Fruit fly (Drosophila melanogaster) whole organism, embryonic: ENCODE measurements around the gene CG13306.

Experiments used
- CG10274 ChIP-seq: fragments of 200-800 bp; sonication (Bioruptor generic); optimal IDR thresholded peaks from 3 replicates; lab custom pipeline; 2017; ENCODE audit warnings: missing biosample characterization, mild to moderate bottlenecking, missing genetic modification characterization
- CG10431 ChIP-seq: fragments of 200-800 bp; sonication (Bioruptor generic); optimal IDR thresholded peaks from 3 replicates; lab custom pipeline; 2018; ENCODE audit warnings: missing biosample characterization, mild to moderate bottlenecking, missing genetic modification characterization
- CG12769 ChIP-seq: fragments of 200-800 bp; sonication (Bioruptor generic); optimal IDR thresholded peaks from 2 replicates; lab custom pipeline; 2019; ENCODE audit warnings: missing biosample characterization, mild to moderate bottlenecking, missing genetic modification characterization, moderate library complexity
- CG15269 ChIP-seq: fragments of 200-800 bp; sonication (Bioruptor generic); optimal IDR thresholded peaks from 2 replicates; lab custom pipeline; 2018; ENCODE audit warnings: missing biosample characterization, mild to moderate bottlenecking, missing genetic modification characterization, moderate library complexity
- CG15696 ChIP-seq: fragments of 200-800 bp; sonication (Bioruptor generic); optimal IDR thresholded peaks from 2 replicates; lab custom pipeline; 2019; ENCODE audit warnings: missing biosample characterization, mild to moderate bottlenecking, missing genetic modification characterization, moderate library complexity
- CG1792 ChIP-seq: fragments of 200-800 bp; sonication (Bioruptor generic); optimal IDR thresholded peaks from 2 replicates; lab custom pipeline; 2016; ENCODE audit warnings: missing biosample characterization, missing genetic modification characterization
- CG2199 ChIP-seq: fragments of 200-800 bp; sonication (Bioruptor generic); IDR thresholded peaks from 3 replicates; pipeline ENCODE4 v1.3.6; 2022; ENCODE audit warnings: missing biosample characterization, missing genetic modification characterization
- CG2202 ChIP-seq: fragments of 200-800 bp; sonication (Bioruptor generic); optimal IDR thresholded peaks from 2 replicates; lab custom pipeline; 2018; ENCODE audit warnings: missing biosample characterization, mild to moderate bottlenecking, missing genetic modification characterization
- CG2889 ChIP-seq: fragments of 200-800 bp; sonication (Bioruptor generic); IDR thresholded peaks from 3 replicates; pipeline ENCODE4 v1.3.6; 2022; ENCODE audit warnings: missing biosample characterization, missing genetic modification characterization
- CG34422 ChIP-seq: fragments of 200-800 bp; sonication (Bioruptor generic); IDR thresholded peaks from 3 replicates; pipeline ENCODE4 v1.3.6; 2022; ENCODE audit warnings: missing biosample characterization, missing genetic modification characterization
- CG4854 ChIP-seq: fragments of 200-800 bp; sonication (Bioruptor generic); optimal IDR thresholded peaks from 2 replicates; lab custom pipeline; 2016; ENCODE audit warnings: missing biosample characterization, missing genetic modification characterization, inconsistent platforms
- CG7372 ChIP-seq: fragments of 200-800 bp; sonication (Bioruptor generic); IDR thresholded peaks from 2 replicates; pipeline ENCODE4 v1.3.6; 2022; ENCODE audit warnings: missing biosample characterization, missing genetic modification characterization
- CG8359 ChIP-seq: fragments of 200-800 bp; sonication (Bioruptor generic); optimal IDR thresholded peaks from 2 replicates; lab custom pipeline; 2017; ENCODE audit warnings: missing biosample characterization, mild to moderate bottlenecking, missing genetic modification characterization, borderline replicate concordance
- CG8765 ChIP-seq: fragments of 200-800 bp; sonication (Bioruptor generic); IDR thresholded peaks from 2 replicates; pipeline ENCODE4 v1.3.6; 2022; ENCODE audit warnings: missing biosample characterization, missing genetic modification characterization
- CG9437 ChIP-seq: fragments of 200-800 bp; sonication (Bioruptor generic); optimal IDR thresholded peaks from 2 replicates; lab custom pipeline; 2018; ENCODE audit warnings: missing biosample characterization, mild to moderate bottlenecking, missing genetic modification characterization
- CTCF ChIP-seq: fragments of 200-800 bp; sonication (Bioruptor generic); optimal IDR thresholded peaks from 2 replicates; lab custom pipeline; 2017; ENCODE audit warnings: missing biosample characterization, mild to moderate bottlenecking, missing genetic modification characterization, moderate library complexity
- CoRest ChIP-seq: fragments of 200-800 bp; sonication (Bioruptor generic); optimal IDR thresholded peaks from 3 replicates; lab custom pipeline; 2018; ENCODE audit warnings: missing biosample characterization, mild to moderate bottlenecking, missing genetic modification characterization, moderate library complexity
- Dek ChIP-seq: fragments of 200-800 bp; sonication (Bioruptor generic); optimal IDR thresholded peaks from 3 replicates; lab custom pipeline; 2019; ENCODE audit warnings: missing biosample characterization, mild to moderate bottlenecking, missing genetic modification characterization, moderate library complexity
- E2f1 ChIP-seq: fragments of 200-800 bp; sonication (Bioruptor generic); IDR thresholded peaks from 2 replicates; pipeline ENCODE4 v1.3.6; 2022; ENCODE audit warnings: missing biosample characterization, missing genetic modification characterization
- GATAe ChIP-seq: fragments of 200-800 bp; sonication (Bioruptor generic); conservative IDR thresholded peaks from 2 replicates; pipeline ENCODE4 v1.3.6; 2022; ENCODE audit warnings: missing biosample characterization, missing genetic modification characterization
- Gsc ChIP-seq: fragments of 200-800 bp; sonication (Bioruptor generic); IDR thresholded peaks from 2 replicates; pipeline ENCODE4 v1.3.6; 2022; ENCODE audit warnings: missing biosample characterization, missing genetic modification characterization
- Jarid2 ChIP-seq: fragments of 200-800 bp; sonication (Bioruptor generic); optimal IDR thresholded peaks from 3 replicates; lab custom pipeline; 2017; ENCODE audit warnings: mild to moderate bottlenecking, missing biosample characterization, missing genetic modification reagents, missing genetic modification characterization
- Max ChIP-seq: fragments of 200-800 bp; sonication (Bioruptor generic); optimal IDR thresholded peaks from 2 replicates; lab custom pipeline; 2016; ENCODE audit warnings: missing biosample characterization, mild to moderate bottlenecking, missing genetic modification characterization
- Med ChIP-seq: fragments of 200-800 bp; sonication (Bioruptor generic); peaks from one replicate; lab custom pipeline; 2016; ENCODE audit warnings: missing biosample characterization, missing genetic modification characterization, mild to moderate bottlenecking, inconsistent platforms, moderate library complexity
- Mes4 ChIP-seq: fragments of 200-800 bp; sonication (Bioruptor generic); optimal IDR thresholded peaks from 2 replicates; lab custom pipeline; 2016; ENCODE audit warnings: missing biosample characterization, missing genetic modification characterization
- Mrtf ChIP-seq: fragments of 200-800 bp; sonication (Bioruptor generic); IDR thresholded peaks from 3 replicates; pipeline ENCODE4 v1.3.6; 2022; ENCODE audit warnings: missing biosample characterization, missing genetic modification characterization
- NFAT ChIP-seq: fragments of 200-800 bp; sonication (Bioruptor generic); IDR thresholded peaks from 2 replicates; pipeline ENCODE4 v1.3.6; 2022; ENCODE audit warnings: missing biosample characterization, missing genetic modification characterization
- Nf-YC ChIP-seq: fragments of 200-800 bp; optimal IDR thresholded peaks from 3 replicates; lab custom pipeline; 2019; ENCODE audit warnings: missing biosample characterization, mild to moderate bottlenecking, missing genetic modification characterization, moderate library complexity
- Opbp ChIP-seq: fragments of 200-800 bp; sonication (Bioruptor generic); IDR thresholded peaks from 3 replicates; pipeline ENCODE4 v1.3.6; 2022; ENCODE audit warnings: missing biosample characterization, missing genetic modification characterization; ENCODE audit not compliant: partially characterized antibody
- Rfx ChIP-seq: fragments of 200-800 bp; sonication (Bioruptor generic); IDR thresholded peaks from 2 replicates; pipeline ENCODE4 v1.3.6; 2022; ENCODE audit warnings: missing biosample characterization, missing genetic modification characterization
- Sin3A ChIP-seq: fragments of >200 bp; optimal IDR thresholded peaks from 2 replicates; lab custom pipeline; 2018
- Tbp ChIP-seq: fragments of >200 bp; optimal IDR thresholded peaks from 2 replicates; lab custom pipeline; 2018; ENCODE audit warnings: missing biosample characterization, missing genetic modification characterization
- Xrp1 ChIP-seq: fragments of 200-800 bp; sonication (Bioruptor generic); IDR thresholded peaks from 2 replicates; pipeline ENCODE4 v1.3.6; 2022; ENCODE audit warnings: missing biosample characterization, missing genetic modification characterization
- az2 ChIP-seq: fragments of 200-800 bp; sonication (Bioruptor generic); optimal IDR thresholded peaks from 3 replicates; lab custom pipeline; 2016; ENCODE audit warnings: missing biosample characterization, missing genetic modification characterization
- danr ChIP-seq: fragments of 200-800 bp; sonication (Bioruptor generic); IDR thresholded peaks from 2 replicates; pipeline ENCODE4 v1.3.6; 2022; ENCODE audit warnings: missing biosample characterization, missing genetic modification characterization
- dmrt99B ChIP-seq: fragments of 200-800 bp; sonication (Bioruptor generic); optimal IDR thresholded peaks from 2 replicates; lab custom pipeline; 2018; ENCODE audit warnings: missing biosample characterization, mild to moderate bottlenecking, missing genetic modification characterization, moderate library complexity
- eyg ChIP-seq: fragments of 200-800 bp; sonication (Bioruptor generic); optimal IDR thresholded peaks from 3 replicates; lab custom pipeline; 2016; ENCODE audit warnings: missing biosample characterization, missing genetic modification characterization
- ftz-f1 ChIP-seq: fragments of 200-800 bp; sonication (Bioruptor generic); optimal IDR thresholded peaks from 2 replicates; lab custom pipeline; 2016; ENCODE audit warnings: missing biosample characterization, missing genetic modification characterization
- gce ChIP-seq: fragments of 200-800 bp; sonication (Bioruptor generic); IDR thresholded peaks from 3 replicates; pipeline ENCODE4 v1.3.6; 2022; ENCODE audit warnings: missing biosample characterization, missing genetic modification characterization
- gcm ChIP-seq: fragments of 200-800 bp; sonication (Bioruptor generic); optimal IDR thresholded peaks from 2 replicates; lab custom pipeline; 2019; ENCODE audit warnings: missing biosample characterization, mild to moderate bottlenecking, missing genetic modification characterization, moderate library complexity
- gem ChIP-seq: fragments of 200-800 bp; sonication (Bioruptor generic); optimal IDR thresholded peaks from 2 replicates; lab custom pipeline; 2019; ENCODE audit warnings: missing biosample characterization, mild to moderate bottlenecking, missing genetic modification characterization, moderate library complexity
- gsb ChIP-seq: fragments of 200-800 bp; sonication (Bioruptor generic); IDR thresholded peaks from 2 replicates; pipeline ENCODE4 v1.3.6; 2022; ENCODE audit warnings: missing biosample characterization, missing genetic modification characterization
- inv ChIP-seq: fragments of 200-800 bp; sonication (Bioruptor generic); IDR thresholded peaks from 2 replicates; pipeline ENCODE4 v1.3.6; 2022; ENCODE audit warnings: missing biosample characterization, missing genetic modification characterization; ENCODE audit not compliant: partially characterized antibody
- lab ChIP-seq: fragments of 200-800 bp; sonication (Bioruptor generic); optimal IDR thresholded peaks from 3 replicates; lab custom pipeline; 2017; ENCODE audit warnings: missing biosample characterization, missing genetic modification characterization, mild to moderate bottlenecking, moderate library complexity, missing genetic modification reagents
- lilli ChIP-seq: fragments of 200-800 bp; sonication (Bioruptor generic); optimal IDR thresholded peaks from 3 replicates; lab custom pipeline; 2016; ENCODE audit warnings: missing biosample characterization, missing genetic modification characterization
- lola ChIP-seq, 3 experiments: fragments of >200 bp in 2 of 3; fragments of 200-800 bp in 1 of 3; sonication (Bioruptor generic) in 1 of 3; optimal IDR thresholded peaks; 2 replicates each; lab custom pipeline; 2017 to 2019; ENCODE audit warnings: missing biosample characterization in 3 of 3, missing genetic modification characterization in 3 of 3, mild to moderate bottlenecking in 1 of 3, moderate library complexity in 1 of 3
- pros ChIP-seq: fragments of 200-800 bp; sonication (Bioruptor generic); optimal IDR thresholded peaks from 3 replicates; lab custom pipeline; 2019; ENCODE audit warnings: missing biosample characterization, mild to moderate bottlenecking, missing genetic modification characterization, moderate library complexity
- sc ChIP-seq, 3 experiments: fragments of >200 bp in 2 of 3; fragments of 200-800 bp in 1 of 3; sonication (Bioruptor generic) in 1 of 3; optimal IDR thresholded peaks; 2 replicates in 2 of 3; 3 replicates in 1 of 3; lab custom pipeline; 2017; ENCODE audit warnings: mild to moderate bottlenecking in 1 of 3, missing biosample characterization in 1 of 3, missing genetic modification characterization in 1 of 3, missing genetic modification reagents in 1 of 3
- sens-2 ChIP-seq: fragments of 200-800 bp; sonication (Bioruptor generic); IDR thresholded peaks from 2 replicates; pipeline ENCODE4 v1.3.6; 2022; ENCODE audit warnings: missing biosample characterization, missing genetic modification characterization
- sqz ChIP-seq: fragments of 200-800 bp; sonication (Bioruptor generic); optimal IDR thresholded peaks from 3 replicates; lab custom pipeline; 2018; ENCODE audit warnings: missing biosample characterization, mild to moderate bottlenecking, missing genetic modification characterization
- tgo ChIP-seq: fragments of 200-800 bp; sonication (Bioruptor generic); IDR thresholded peaks from 3 replicates; pipeline ENCODE4 v1.3.6; 2022; ENCODE audit warnings: missing biosample characterization, missing genetic modification characterization
- tin ChIP-seq: fragments of 200-800 bp; sonication (Bioruptor generic); optimal IDR thresholded peaks from 3 replicates; lab custom pipeline; 2016; ENCODE audit warnings: missing biosample characterization, missing genetic modification characterization

Gene CG13306

DNA sequence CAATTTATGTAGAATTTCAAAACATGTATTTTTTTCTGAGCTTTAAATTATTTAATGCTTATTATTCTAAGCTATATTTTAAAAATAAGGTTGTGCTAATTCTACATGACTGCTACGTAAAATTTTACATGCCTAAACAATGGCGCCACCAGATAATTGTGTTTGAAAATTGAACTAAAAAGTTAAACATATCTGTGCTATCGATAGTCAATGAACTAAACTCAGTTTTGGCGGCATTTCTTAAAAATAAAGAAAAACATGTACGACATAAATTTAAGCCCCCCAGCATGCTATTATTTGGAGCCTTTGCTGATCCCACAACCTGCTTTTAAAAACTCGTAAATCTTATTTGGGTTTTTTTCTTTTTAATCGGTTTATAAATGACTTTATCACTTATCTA, 30.9 kb downstream of the CG13306 start (continued):
- TF ChIP-seq tin (GFP tag; lab: Kevin White, UChicago), result no peak
- peak; percentile 83 for TF ChIP-seq Opbp (GFP tag; lab: Robert Waterston, UW)
- no peak for TF ChIP-seq Mes4 (GFP tag; lab: Kevin White, UChicago)
- peak; percentile 97 for TF ChIP-seq CTCF (GFP tag; lab: Kevin White, UChicago)
- TF ChIP-seq CG8765 (GFP tag; lab: Robert Waterston, UW), result no peak
- TF ChIP-seq sc (optimal IDR thresholded peaks at IDR 0.05; lab: Kevin White, UChicago), result no peak
- TF ChIP-seq sc (GFP tag; optimal IDR thresholded peaks at IDR 0.05; lab: Kevin White, UChicago), result no peak
- 0 out of 2 replicates have a peak, but pooled peaks have one; percentile 30 for TF ChIP-seq Rfx
- TF ChIP-seq CG9437 (GFP tag; lab: Kevin White, UChicago), result no peak
- TF ChIP-seq Jarid2, result no peak
- TF ChIP-seq eyg (GFP tag; lab: Kevin White, UChicago), result no peak
- peak; percentile 29 for TF ChIP-seq gem
- TF ChIP-seq dmrt99B (tag; lab: Kevin White, UChicago), result peak; percentile 27
- TF ChIP-seq Max (GFP tag; lab: Kevin White, UChicago), result no peak
- no peak for TF ChIP-seq Sin3A (lab: Kevin White, UChicago)
- no peak for TF ChIP-seq pros
- no peak for TF ChIP-seq CG12769 (tag; lab: Kevin White, UChicago)
- peak; percentile 78 for TF ChIP-seq Med (GFP tag; lab: Kevin White, UChicago)
- no peak for TF ChIP-seq gsb (GFP tag; lab: Robert Waterston, UW)
- no peak for TF ChIP-seq CG8359
- TF ChIP-seq Dek, result peak; percentile 53
- no peak for TF ChIP-seq Xrp1
- TF ChIP-seq tgo (GFP tag; lab: Robert Waterston, UW), result no peak
- no peak for TF ChIP-seq az2 (GFP tag; lab: Kevin White, UChicago)
- peak; percentile 63 for TF ChIP-seq inv (GFP tag; lab: Robert Waterston, UW)
- no peak for TF ChIP-seq gcm (GFP tag; lab: Kevin White, UChicago)
- TF ChIP-seq Nf-YC (tag; lab: Kevin White, UChicago), result peak; percentile 9
- no peak for TF ChIP-seq ftz-f1 (GFP tag; lab: Kevin White, UChicago)
- no peak for TF ChIP-seq GATAe (GFP tag; lab: Robert Waterston, UW)
- no peak for TF ChIP-seq lilli
- TF ChIP-seq lola (GFP tag; optimal IDR thresholded peaks at IDR 0.05; lab: Kevin White, UChicago), result no peak
- TF ChIP-seq CG2199 (GFP tag; lab: Robert Waterston, UW), result peak; percentile 32; the same call in 1 of the 3 replicates
- TF ChIP-seq CG34422 (GFP tag; lab: Robert Waterston, UW), result no peak
- TF ChIP-seq CG10274 (GFP tag; lab: Kevin White, UChicago), result no peak
- no peak for TF ChIP-seq CG4854 (GFP tag; lab: Kevin White, UChicago)
- TF ChIP-seq CG1792 (GFP tag; lab: Kevin White, UChicago), result no peak
- peak; percentile 8 for TF ChIP-seq CoRest
- TF ChIP-seq sqz (GFP tag; lab: Kevin White, UChicago), result no peak
- no peak for TF ChIP-seq CG2889 (GFP tag; lab: Robert Waterston, UW)
- no peak for TF ChIP-seq CG7372 (GFP tag; lab: Robert Waterston, UW)
- TF ChIP-seq E2f1 (GFP tag; lab: Robert Waterston, UW), result peak; percentile 75
- TF ChIP-seq sens-2 (GFP tag; lab: Robert Waterston, UW), result no peak
- TF ChIP-seq Tbp (GFP tag; lab: Kevin White, UChicago), result no peak
- no peak for TF ChIP-seq CG2202
- TF ChIP-seq danr (GFP tag; lab: Robert Waterston, UW), result no peak
- TF ChIP-seq CG15696, result peak; percentile 7
- TF ChIP-seq Gsc, result no peak
- no peak for TF ChIP-seq CG10431 (GFP tag; lab: Kevin White, UChicago)
- TF ChIP-seq CG15269 (tag; lab: Kevin White, UChicago), result peak; percentile 20
- no peak for TF ChIP-seq lab (GFP tag; lab: Kevin White, UChicago)
- no peak for TF ChIP-seq gce
- peak; percentile 32; the same call in 1 of the 2 replicates for TF ChIP-seq NFAT (GFP tag; lab: Robert Waterston, UW)
- TF ChIP-seq Mrtf (GFP tag; lab: Robert Waterston, UW), result no peak
